Fruit fly (Drosophila melanogaster) whole organism, adult: ENCODE results near the gene inaF-B.
A peak's percentile ranks its signal among the peaks of the same experiment; 100 is the strongest.
"Not testable (repeated sequence)": the region's sequence is repeated elsewhere in the genome, so short reads cannot be mapped to it uniquely, and the experiment has no call there.

Source experiments
- CG11617 ChIP-seq: fragments of 200-800 bp; sonication (Bioruptor generic); optimal IDR thresholded peaks from 2 replicates; lab custom pipeline; 2017; ENCODE audit warnings: mild to moderate bottlenecking, missing biosample characterization, missing genetic modification reagents, missing genetic modification characterization
- CG12768 ChIP-seq: fragments of 200-800 bp; sonication (Bioruptor generic); optimal IDR thresholded peaks from 2 replicates; lab custom pipeline; 2017; ENCODE audit warnings: missing biosample characterization, missing genetic modification characterization, mild to moderate bottlenecking, moderate library complexity, missing genetic modification reagents
- CG14711 ChIP-seq: fragments of 200-800 bp; sonication (Bioruptor generic); optimal IDR thresholded peaks from 2 replicates; lab custom pipeline; 2018; ENCODE audit warnings: missing biosample characterization, mild to moderate bottlenecking, missing genetic modification characterization, moderate library complexity
- CG1620 ChIP-seq: fragments of 200-800 bp; sonication (Bioruptor generic); optimal IDR thresholded peaks from 2 replicates; lab custom pipeline; 2016; ENCODE audit warnings: missing biosample characterization, missing genetic modification characterization
- CG33017 ChIP-seq: fragments of 200-800 bp; sonication (Bioruptor generic); optimal IDR thresholded peaks from 2 replicates; lab custom pipeline; 2018; ENCODE audit warnings: missing biosample characterization, mild to moderate bottlenecking, missing genetic modification characterization, moderate library complexity
- CG5204 ChIP-seq: fragments of 200-800 bp; sonication (Bioruptor generic); optimal IDR thresholded peaks from 2 replicates; lab custom pipeline; 2016; ENCODE audit warnings: missing biosample characterization, missing genetic modification characterization
- CG7045 ChIP-seq: fragments of 200-800 bp; sonication (Bioruptor generic); optimal IDR thresholded peaks from 2 replicates; lab custom pipeline; 2017; ENCODE audit warnings: missing biosample characterization, mild to moderate bottlenecking, missing genetic modification characterization
- CG7101 ChIP-seq: fragments of 200-800 bp; sonication (Bioruptor generic); optimal IDR thresholded peaks from 2 replicates; lab custom pipeline; 2018; ENCODE audit warnings: missing biosample characterization, mild to moderate bottlenecking, missing genetic modification characterization, moderate library complexity
- Clk ChIP-seq: fragments of 200-800 bp; sonication (Bioruptor generic); optimal IDR thresholded peaks from 2 replicates; lab custom pipeline; 2017; ENCODE audit warnings: missing biosample characterization, missing genetic modification characterization
- Crg-1 ChIP-seq: fragments of 200-800 bp; sonication (Bioruptor generic); optimal IDR thresholded peaks from 2 replicates; lab custom pipeline; 2016; ENCODE audit warnings: missing biosample characterization, missing genetic modification characterization
- Hr96 ChIP-seq: fragments of 200-800 bp; sonication (Bioruptor generic); optimal IDR thresholded peaks from 2 replicates; lab custom pipeline; 2016; ENCODE audit warnings: missing biosample characterization, missing genetic modification characterization
- Mnt ChIP-seq: fragments of 200-800 bp; sonication (Bioruptor generic); optimal IDR thresholded peaks from 2 replicates; lab custom pipeline; 2016; ENCODE audit warnings: missing biosample characterization, mild to moderate bottlenecking, missing genetic modification characterization
- bab1 ChIP-seq: fragments of 200-800 bp; sonication (Bioruptor generic); optimal IDR thresholded peaks from 3 replicates; lab custom pipeline; 2019; ENCODE audit warnings: missing biosample characterization, mild to moderate bottlenecking, missing genetic modification characterization, moderate library complexity
- cic ChIP-seq: fragments of 200-800 bp; sonication (Bioruptor generic); optimal IDR thresholded peaks from 2 replicates; lab custom pipeline; 2017; ENCODE audit warnings: missing biosample characterization, mild to moderate bottlenecking, missing genetic modification characterization, moderate library complexity
- cnc ChIP-seq, 2 experiments: fragments of >200 bp; optimal IDR thresholded peaks; 2 replicates each; lab custom pipeline; 2017
- kay ChIP-seq: fragments of 200-800 bp; sonication (Bioruptor generic); peaks from one replicate; lab custom pipeline; 2016; ENCODE audit warnings: missing biosample characterization, missing genetic modification characterization, borderline replicate concordance
- ovo ChIP-seq: fragments of 200-800 bp; sonication (Bioruptor generic); optimal IDR thresholded peaks from 2 replicates; lab custom pipeline; 2016; ENCODE audit warnings: missing biosample characterization, missing genetic modification characterization
- pad ChIP-seq: fragments of 200-800 bp; sonication (Bioruptor generic); optimal IDR thresholded peaks from 3 replicates; lab custom pipeline; 2017; ENCODE audit warnings: missing biosample characterization, missing genetic modification characterization, mild to moderate bottlenecking, moderate library complexity, missing genetic modification reagents
- tj ChIP-seq: fragments of 200-800 bp; sonication (Bioruptor generic); optimal IDR thresholded peaks from 3 replicates; lab custom pipeline; 2017; ENCODE audit warnings: missing biosample characterization, mild to moderate bottlenecking, missing genetic modification characterization, moderate library complexity
- toe ChIP-seq: fragments of 200-800 bp; sonication (Bioruptor generic); optimal IDR thresholded peaks from 2 replicates; lab custom pipeline; 2016; ENCODE audit warnings: missing biosample characterization, missing genetic modification characterization

inaF-B gene

dm6 chrX:11753973-11754372 is 21.4 kb upstream of the inaF-B start, which contains the start of gene m:
Gene m (plus strand): TSS chrX:11754273.
- TF ChIP-seq kay, ovo, toe (GFP tag; lab: Kevin White, UChicago): not testable (repeated sequence)

dm6 chrX:11736421-11736820 is 3.9 kb upstream of the inaF-B start:
- no peak for TF ChIP-seq pad (GFP tag; lab: Kevin White, UChicago)
- TF ChIP-seq bab1: no peak
- TF ChIP-seq Mnt (GFP tag; lab: Kevin White, UChicago): no peak
- no peak for TF ChIP-seq CG33017 (tag; lab: Kevin White, UChicago)
- no peak for TF ChIP-seq cic (GFP tag; lab: Kevin White, UChicago)
- TF ChIP-seq toe (GFP tag; lab: Kevin White, UChicago): no peak
- no peak for TF ChIP-seq CG12768 (GFP tag; lab: Kevin White, UChicago)
- TF ChIP-seq CG11617: no peak
- no peak for TF ChIP-seq Clk
- TF ChIP-seq CG5204: no peak

- no peak for TF ChIP-seq CG11617
Measured at dm6 chrX:11733795-11734194, 1.2 kb upstream of the inaF-B start, which contains the start of gene inaF-A. Gene inaF-A (minus strand): TSS chrX:11733895.

- TF ChIP-seq tj: no peak
- no peak for TF ChIP-seq CG7045 (GFP tag; lab: Kevin White, UChicago)
- no peak for TF ChIP-seq toe (GFP tag; lab: Kevin White, UChicago)
- no peak for TF ChIP-seq CG14711 (tag; lab: Kevin White, UChicago)
- no peak for TF ChIP-seq ovo (GFP tag; lab: Kevin White, UChicago)
- TF ChIP-seq CG1620 (GFP tag; lab: Kevin White, UChicago): no peak
- no peak for TF ChIP-seq CG33017 (tag; lab: Kevin White, UChicago)
- TF ChIP-seq CG11617: no peak
- TF ChIP-seq Crg-1: no peak
- no peak for TF ChIP-seq cnc (optimal IDR thresholded peaks at IDR 0.05; lab: Kevin White, UChicago)
- no peak for TF ChIP-seq bab1
- no peak for TF ChIP-seq Clk
- no peak for TF ChIP-seq kay (GFP tag; lab: Kevin White, UChicago)
- TF ChIP-seq pad (GFP tag; lab: Kevin White, UChicago): no peak
- TF ChIP-seq Mnt (GFP tag; lab: Kevin White, UChicago): no peak
- no peak for TF ChIP-seq CG5204
- no peak for TF ChIP-seq cic (GFP tag; lab: Kevin White, UChicago)
- no peak for TF ChIP-seq CG12768 (GFP tag; lab: Kevin White, UChicago)
Measured at dm6 chrX:11731665-11732064, 905 bp downstream of the inaF-B start, which contains the start of gene inaF-C. Gene inaF-C (minus strand): TSS chrX:11731765.

DNA sequence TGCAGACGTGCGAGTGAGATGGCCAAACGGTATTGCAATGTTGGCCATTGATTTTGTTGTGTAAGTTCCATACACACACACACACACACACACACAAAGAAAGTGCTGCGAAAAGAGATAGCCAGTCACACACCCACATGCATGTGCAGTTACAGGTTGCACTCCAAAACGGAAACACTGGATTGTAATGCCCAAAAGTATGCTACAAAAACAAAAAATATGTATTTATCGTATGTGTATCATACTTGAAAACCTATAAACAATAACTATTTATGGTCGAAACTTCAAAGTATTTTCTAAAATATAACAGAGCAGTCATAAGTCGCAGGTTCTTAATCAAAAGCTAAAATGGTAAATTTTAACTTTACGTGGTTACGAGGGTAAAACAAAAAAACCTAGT is 2.6 kb downstream of the inaF-B start:
- TF ChIP-seq cnc (optimal IDR thresholded peaks at IDR 0.05; lab: Kevin White, UChicago) (no peak), CG5204 (peak; percentile 57), CG33017 (tag; lab: Kevin White, UChicago) (no peak), Hr96 (GFP tag; lab: Kevin White, UChicago) (peak; percentile 35), CG11617 (peak; percentile 16), CG7101 (tag; lab: Kevin White, UChicago) (peak; percentile 23), CG14711 (tag; lab: Kevin White, UChicago) (no peak), CG7045 (GFP tag; lab: Kevin White, UChicago) (peak; percentile 58), pad (GFP tag; lab: Kevin White, UChicago) (peak; percentile 6), tj (peak; percentile 3), Clk (no peak), CG12768 (GFP tag; lab: Kevin White, UChicago) (peak; percentile 38), Crg-1 (no peak)

DNA sequence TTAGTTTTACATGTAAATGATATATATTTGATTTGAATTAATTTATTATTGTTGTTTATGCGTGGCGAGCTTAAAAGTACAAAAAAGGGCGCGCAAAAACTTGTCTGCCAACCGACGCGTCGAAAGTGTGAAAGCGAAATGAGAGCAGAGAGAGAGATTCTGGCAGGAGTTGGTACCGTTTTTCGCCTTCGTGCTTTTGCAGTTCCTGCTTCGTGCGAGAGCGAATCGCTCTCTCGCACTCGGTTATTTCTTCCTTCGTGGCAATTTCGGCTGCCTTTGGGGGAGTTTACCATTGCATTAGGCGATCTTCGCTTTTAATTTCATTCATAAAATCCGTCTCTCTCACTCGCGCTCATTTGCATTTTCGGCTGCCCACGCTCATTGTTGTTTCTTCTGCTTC is 3.6 kb downstream of the inaF-B start, which contains the start of gene inaF-D:
Gene inaF-D (minus strand): TSS at position 101 of the 400 bp plus-strand sequence.
- no peak for TF ChIP-seq Clk
- TF ChIP-seq CG12768 (GFP tag; lab: Kevin White, UChicago): no peak
- TF ChIP-seq cic (GFP tag; lab: Kevin White, UChicago): no peak
- TF ChIP-seq kay (GFP tag; lab: Kevin White, UChicago): no peak
- TF ChIP-seq CG14711 (tag; lab: Kevin White, UChicago): no peak
- TF ChIP-seq CG7045 (GFP tag; lab: Kevin White, UChicago): no peak
- no peak for TF ChIP-seq bab1
- TF ChIP-seq CG11617: no peak
- TF ChIP-seq CG7101 (tag; lab: Kevin White, UChicago): no peak
- TF ChIP-seq CG1620 (GFP tag; lab: Kevin White, UChicago): no peak
- TF ChIP-seq cnc (optimal IDR thresholded peaks at IDR 0.05; lab: Kevin White, UChicago): no peak
- TF ChIP-seq toe (GFP tag; lab: Kevin White, UChicago): no peak

dm6 chrX:11723946-11724345 is 8.6 kb downstream of the inaF-B start, which contains the start of gene CG15221:
Gene CG15221 (plus strand): TSS chrX:11724246.
- no peak for TF ChIP-seq Clk
- TF ChIP-seq kay (GFP tag; lab: Kevin White, UChicago): no peak
- no peak for TF ChIP-seq Hr96 (GFP tag; lab: Kevin White, UChicago)
- no peak for TF ChIP-seq CG7101 (tag; lab: Kevin White, UChicago)
- TF ChIP-seq CG12768 (GFP tag; lab: Kevin White, UChicago): no peak
- no peak for TF ChIP-seq CG33017 (tag; lab: Kevin White, UChicago)
- no peak for TF ChIP-seq CG14711 (tag; lab: Kevin White, UChicago)
- TF ChIP-seq tj: no peak
- no peak for TF ChIP-seq ovo (GFP tag; lab: Kevin White, UChicago)
- no peak for TF ChIP-seq toe (GFP tag; lab: Kevin White, UChicago)
- no peak for TF ChIP-seq cic (GFP tag; lab: Kevin White, UChicago)
- no peak for TF ChIP-seq CG1620 (GFP tag; lab: Kevin White, UChicago)
- no peak for TF ChIP-seq Mnt (GFP tag; lab: Kevin White, UChicago)
- TF ChIP-seq bab1: no peak
- TF ChIP-seq CG5204: no peak
- no peak for TF ChIP-seq pad (GFP tag; lab: Kevin White, UChicago)
- no peak for TF ChIP-seq cnc (optimal IDR thresholded peaks at IDR 0.05; lab: Kevin White, UChicago)
